Worm (Caenorhabditis elegans): ENCODE measurements around the gene msra-1.

Gene msra-1

DNA sequence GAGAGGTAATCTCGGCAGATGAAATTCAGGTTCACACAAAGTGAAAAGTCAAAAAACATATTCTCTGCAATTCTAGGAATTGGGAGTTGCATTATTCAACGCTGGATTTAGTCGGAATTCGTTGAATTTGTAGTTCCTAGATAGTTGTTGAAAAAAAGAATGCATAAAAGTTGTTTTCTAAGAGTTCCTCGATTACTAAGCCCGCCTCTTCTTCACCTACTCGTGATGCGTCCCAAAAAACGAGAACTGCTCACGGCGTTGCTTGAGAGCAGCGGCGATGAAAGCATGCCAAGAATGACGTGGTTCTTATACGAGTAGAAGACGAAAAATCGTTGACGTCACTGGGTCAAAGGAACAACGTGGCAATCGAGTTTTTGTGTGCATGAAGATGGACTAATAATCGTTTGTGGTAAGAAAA lies 38.8 kb downstream of the msra-1 start:
- TF ChIP-seq F13H6.1 (tag; optimal IDR thresholded peaks at IDR 0.05), result peak; percentile 23
- peak; percentile 16 for TF ChIP-seq ama-1 (optimal IDR thresholded peaks at IDR 0.05)
- TF ChIP-seq nhr-129 (tag; optimal IDR thresholded peaks at IDR 0.05), result peak; percentile 25
- TF ChIP-seq unc-55 (GFP tag; optimal IDR thresholded peaks at IDR 0.05), result peak; percentile 55
- TF ChIP-seq crh-2 (tag; optimal IDR thresholded peaks at IDR 0.05), result peak; percentile 86
- TF ChIP-seq unc-39 (tag; optimal IDR thresholded peaks at IDR 0.05), result no peak
- no peak for TF ChIP-seq ztf-1 (GFP tag; conservative IDR thresholded peaks at IDR 0.05)
- TF ChIP-seq aly-2 (tag; optimal IDR thresholded peaks at IDR 0.05), result no peak
- peak; percentile 52 for TF ChIP-seq sma-9 (GFP tag; optimal IDR thresholded peaks at IDR 0.05)
- no peak for TF ChIP-seq sma-9 (tag; optimal IDR thresholded peaks at IDR 0.05)
- TF ChIP-seq lsy-2 (tag; optimal IDR thresholded peaks at IDR 0.05), result peak in 1 of 2 experiments; percentile 50
- peak; percentile 19 for TF ChIP-seq sem-4 (tag; optimal IDR thresholded peaks at IDR 0.05)
- peak; percentile 44 for TF ChIP-seq C34F6.9 (tag; optimal IDR thresholded peaks at IDR 0.05)
- peak; percentile 4 for TF ChIP-seq fos-1 (tag; optimal IDR thresholded peaks at IDR 0.05)

DNA sequence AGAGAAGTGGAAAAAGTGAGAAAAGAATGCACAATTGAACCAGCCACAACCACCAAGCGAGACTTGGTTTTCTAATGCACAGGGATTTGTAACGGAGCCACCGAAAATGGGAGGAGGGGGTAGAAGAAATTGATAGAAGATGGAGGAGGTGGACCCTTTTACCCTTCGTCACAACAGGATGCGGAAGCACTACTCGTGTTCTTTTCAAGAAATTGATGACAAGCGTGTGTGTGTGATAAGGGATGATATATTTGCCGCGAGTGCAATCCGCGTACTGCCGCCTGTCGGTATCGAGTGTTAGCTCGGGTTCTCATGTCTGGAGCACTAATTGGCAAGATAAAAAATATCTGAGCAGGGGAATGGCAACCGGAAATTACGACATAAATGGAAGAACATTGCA lies 39.9 kb downstream of the msra-1 start, which contains the start of gene F21D12.3:
Gene F21D12.3, minus strand, starts transcription at position 101 of the 400 bp plus-strand sequence.
- TF ChIP-seq nhr-6 (tag; optimal IDR thresholded peaks at IDR 0.05), result no peak
- peak; percentile 44 for TF ChIP-seq unc-55 (GFP tag; optimal IDR thresholded peaks at IDR 0.05)
- no peak for TF ChIP-seq alr-1 (tag; optimal IDR thresholded peaks at IDR 0.05)
- TF ChIP-seq snpc-4 (tag; optimal IDR thresholded peaks at IDR 0.05), result no peak
- no peak for TF ChIP-seq sma-3 (GFP tag; optimal IDR thresholded peaks at IDR 0.05)
- TF ChIP-seq nhr-12 (tag; optimal IDR thresholded peaks at IDR 0.05), result no peak
- no peak for TF ChIP-seq ama-1 (optimal IDR thresholded peaks at IDR 0.05)
- TF ChIP-seq crh-2 (tag; optimal IDR thresholded peaks at IDR 0.05), result no peak
- TF ChIP-seq lin-13 (GFP tag; optimal IDR thresholded peaks at IDR 0.05), result no peak

DNA sequence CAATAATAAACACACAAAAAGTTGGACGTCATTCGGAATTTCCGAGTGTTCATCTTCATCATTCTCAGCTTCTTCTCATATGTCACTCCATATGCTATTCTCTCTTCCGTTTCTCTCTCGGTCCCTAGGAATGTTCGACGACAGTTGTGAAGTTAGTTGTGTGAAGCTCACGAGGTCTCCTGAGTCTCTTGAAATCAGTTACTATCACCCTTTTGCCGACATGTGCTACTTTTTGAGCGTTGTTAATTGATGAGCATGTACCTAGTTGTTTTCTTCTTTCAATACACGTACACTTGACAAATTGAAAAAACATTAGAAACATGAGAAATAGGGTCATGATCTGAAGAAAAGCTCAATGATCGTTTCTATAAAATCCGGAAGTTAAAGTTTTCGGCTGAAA lies 40.5 kb downstream of the msra-1 start:
- TF ChIP-seq ceh-16 (tag; optimal IDR thresholded peaks at IDR 0.05) (no peak), unc-55 (GFP tag; optimal IDR thresholded peaks at IDR 0.05) (no peak), F13H6.1 (tag; optimal IDR thresholded peaks at IDR 0.05) (peak; percentile 83), elt-3 (tag; optimal IDR thresholded peaks at IDR 0.05) (no peak), sma-9 (GFP tag; optimal IDR thresholded peaks at IDR 0.05) (peak; percentile 84), sma-9 (tag; optimal IDR thresholded peaks at IDR 0.05) (no peak), unc-62 (GFP tag; optimal IDR thresholded peaks at IDR 0.05) (no peak), lsy-2 (tag; optimal IDR thresholded peaks at IDR 0.05) (peak in 1 of 2 experiments; percentile 48), nhr-77 (tag; optimal IDR thresholded peaks at IDR 0.05) (no peak), sem-4 (tag; optimal IDR thresholded peaks at IDR 0.05) (no peak), nhr-129 (tag; optimal IDR thresholded peaks at IDR 0.05) (peak; percentile 82), C34F6.9 (tag; optimal IDR thresholded peaks at IDR 0.05) (peak; percentile 57), ztf-4 (tag; optimal IDR thresholded peaks at IDR 0.05) (peak; percentile 63), mdl-1 (tag; optimal IDR thresholded peaks at IDR 0.05) (peak in 1 of 2 experiments; percentile 25), egl-27 (tag; optimal IDR thresholded peaks at IDR 0.05) (no peak), snpc-4 (tag; optimal IDR thresholded peaks at IDR 0.05) (no peak), nhr-6 (tag; optimal IDR thresholded peaks at IDR 0.05) (peak; percentile 53), alr-1 (tag; optimal IDR thresholded peaks at IDR 0.05) (no peak), lin-13 (GFP tag; optimal IDR thresholded peaks at IDR 0.05) (peak; percentile 18), nhr-11 (tag; optimal IDR thresholded peaks at IDR 0.05) (no peak), crh-2 (tag; optimal IDR thresholded peaks at IDR 0.05) (peak; percentile 22)

- TF ChIP-seq unc-55 (GFP tag; optimal IDR thresholded peaks at IDR 0.05), result peak; percentile 8
- TF ChIP-seq nhr-25 (tag; optimal IDR thresholded peaks at IDR 0.05), result no peak
- no peak for TF ChIP-seq ztf-11 (tag; optimal IDR thresholded peaks at IDR 0.05)
- no peak for TF ChIP-seq ztf-1 (GFP tag; conservative IDR thresholded peaks at IDR 0.05)
- TF ChIP-seq Y55F3AM.14 (GFP tag; optimal IDR thresholded peaks at IDR 0.05), result peak; percentile 80
Measured at ce11 chrII:7319471-7319870, 44.4 kb downstream of the msra-1 start.

DNA sequence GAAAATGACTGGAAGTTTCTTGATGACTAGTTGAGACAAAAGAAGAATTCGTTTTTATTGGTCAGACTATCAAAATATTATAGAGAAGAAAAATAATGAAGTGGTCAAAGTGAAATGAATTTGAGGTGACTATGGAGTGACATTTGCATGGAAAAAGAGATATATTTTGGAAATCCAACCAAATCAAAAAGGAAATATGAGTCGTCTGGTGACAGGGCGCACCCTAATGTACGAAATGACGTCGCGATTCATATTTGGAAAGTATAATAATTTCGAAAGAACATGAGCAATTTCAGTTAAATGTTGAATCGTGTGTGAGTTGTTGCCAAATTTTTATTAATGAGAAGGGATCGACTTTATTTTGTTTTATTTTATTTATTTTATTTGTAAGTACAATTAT lies 46.4 kb downstream of the msra-1 start, which contains the start of gene F21D12.2:
Gene F21D12.2, plus strand, starts transcription at position 301 of the 400 bp plus-strand sequence.
- TF ChIP-seq ztf-1 (GFP tag; conservative IDR thresholded peaks at IDR 0.05), result no peak
- TF ChIP-seq ceh-82 (tag; optimal IDR thresholded peaks at IDR 0.05), result no peak
- TF ChIP-seq ztf-11 (tag; optimal IDR thresholded peaks at IDR 0.05), result no peak
- TF ChIP-seq unc-39 (tag; optimal IDR thresholded peaks at IDR 0.05), result no peak
- no peak for TF ChIP-seq nhr-23 (tag; optimal IDR thresholded peaks at IDR 0.05)
- no peak for TF ChIP-seq lsy-2 (tag; optimal IDR thresholded peaks at IDR 0.05)
- no peak for TF ChIP-seq sem-4 (tag; optimal IDR thresholded peaks at IDR 0.05)

Data from whole organism, L2 larva.